Fruit fly (Drosophila melanogaster) whole organism, embryonic: ENCODE data around the gene rb.

Source experiments
- Abd-B ChIP-seq: fragments of 200-800 bp; sonication (Bioruptor generic); optimal IDR thresholded peaks from 2 replicates; lab custom pipeline; 2018; ENCODE audit warnings: missing biosample characterization, mild to moderate bottlenecking, missing genetic modification characterization, moderate library complexity
- CG10321 ChIP-seq: fragments of 200-800 bp; sonication (Bioruptor generic); IDR thresholded peaks from 2 replicates; pipeline ENCODE4 v1.3.6; 2022; ENCODE audit warnings: missing biosample characterization, missing genetic modification characterization
- CG11504 ChIP-seq: fragments of 200-800 bp; sonication (Bioruptor generic); optimal IDR thresholded peaks from 3 replicates; lab custom pipeline; 2019; ENCODE audit warnings: missing biosample characterization, mild to moderate bottlenecking, missing genetic modification characterization, moderate library complexity
- CG13894 ChIP-seq: fragments of 200-800 bp; sonication (Bioruptor generic); optimal IDR thresholded peaks from 3 replicates; lab custom pipeline; 2018; ENCODE audit warnings: missing biosample characterization, mild to moderate bottlenecking, missing genetic modification characterization, moderate library complexity
- CG1647 ChIP-seq: fragments of 200-800 bp; sonication (Bioruptor generic); optimal IDR thresholded peaks from 3 replicates; lab custom pipeline; 2016; ENCODE audit warnings: missing biosample characterization, missing genetic modification characterization
- CG17361 ChIP-seq: fragments of 200-800 bp; sonication (Bioruptor generic); IDR thresholded peaks from 3 replicates; pipeline ENCODE4 v1.3.6; 2022; ENCODE audit warnings: missing biosample characterization, missing genetic modification characterization
- CG17829 ChIP-seq: fragments of 200-800 bp; optimal IDR thresholded peaks from 2 replicates; lab custom pipeline; 2019; ENCODE audit warnings: missing biosample characterization, mild to moderate bottlenecking, missing genetic modification characterization, moderate library complexity
- CG18262 ChIP-seq: fragments of 200-800 bp; optimal IDR thresholded peaks from 3 replicates; lab custom pipeline; 2019; ENCODE audit warnings: missing biosample characterization, mild to moderate bottlenecking, missing genetic modification characterization, moderate library complexity
- CG3838 ChIP-seq: fragments of 200-800 bp; sonication (Bioruptor generic); optimal IDR thresholded peaks from 3 replicates; lab custom pipeline; 2016; ENCODE audit warnings: missing biosample characterization, missing genetic modification characterization
- CG43689 ChIP-seq: fragments of 200-800 bp; sonication (Bioruptor generic); IDR thresholded peaks from 2 replicates; pipeline ENCODE4 v1.3.6; 2022; ENCODE audit warnings: missing biosample characterization, missing genetic modification characterization
- CG5245 ChIP-seq: fragments of 200-800 bp; sonication (Bioruptor generic); optimal IDR thresholded peaks from 3 replicates; lab custom pipeline; 2016; ENCODE audit warnings: missing biosample characterization, missing genetic modification characterization
- CG6654 ChIP-seq: fragments of 200-800 bp; sonication (Bioruptor generic); optimal IDR thresholded peaks from 2 replicates; lab custom pipeline; 2017; ENCODE audit warnings: missing biosample characterization, mild to moderate bottlenecking, missing genetic modification characterization
- CG6813 ChIP-seq: fragments of 200-800 bp; sonication (Bioruptor generic); optimal IDR thresholded peaks from 2 replicates; lab custom pipeline; 2017; ENCODE audit warnings: missing biosample characterization, missing genetic modification characterization, mild to moderate bottlenecking, moderate library complexity, missing genetic modification reagents
- CG8290 ChIP-seq, 3 experiments: fragments of 200-800 bp; sonication (Bioruptor generic); optimal IDR thresholded peaks; 2 replicates each; lab custom pipeline; 2016 to 2019; ENCODE audit warnings: missing biosample characterization in 3 of 3, missing genetic modification characterization in 3 of 3, mild to moderate bottlenecking in 2 of 3, moderate library complexity in 1 of 3
- CG8388 ChIP-seq: fragments of 200-800 bp; sonication (Bioruptor generic); optimal IDR thresholded peaks from 2 replicates; lab custom pipeline; 2019; ENCODE audit warnings: missing biosample characterization, mild to moderate bottlenecking, missing genetic modification characterization, moderate library complexity
- CG9215 ChIP-seq: fragments of 200-800 bp; sonication (Bioruptor generic); IDR thresholded peaks from 2 replicates; pipeline ENCODE4 v1.3.6; 2022; ENCODE audit warnings: missing biosample characterization, missing genetic modification characterization
- CG9437 ChIP-seq: fragments of 200-800 bp; sonication (Bioruptor generic); optimal IDR thresholded peaks from 2 replicates; lab custom pipeline; 2018; ENCODE audit warnings: missing biosample characterization, mild to moderate bottlenecking, missing genetic modification characterization
- CTCF ChIP-seq: fragments of 200-800 bp; sonication (Bioruptor generic); optimal IDR thresholded peaks from 2 replicates; lab custom pipeline; 2017; ENCODE audit warnings: missing biosample characterization, mild to moderate bottlenecking, missing genetic modification characterization, moderate library complexity
- Chrac-16 ChIP-seq: fragments of 200-800 bp; sonication (Bioruptor generic); optimal IDR thresholded peaks from 3 replicates; lab custom pipeline; 2016; ENCODE audit warnings: missing biosample characterization, missing genetic modification characterization
- Dll ChIP-seq: fragments of 200-800 bp; sonication (Bioruptor generic); IDR thresholded peaks from 4 replicates; pipeline ENCODE4 v1.3.6; 2022; ENCODE audit warnings: missing biosample characterization, missing genetic modification characterization; ENCODE audit not compliant: partially characterized antibody
- Ets97D ChIP-seq: fragments of 200-800 bp; sonication (Bioruptor generic); optimal IDR thresholded peaks from 3 replicates; lab custom pipeline; 2016; ENCODE audit warnings: missing biosample characterization, missing genetic modification characterization
- Jarid2 ChIP-seq: fragments of 200-800 bp; sonication (Bioruptor generic); optimal IDR thresholded peaks from 3 replicates; lab custom pipeline; 2017; ENCODE audit warnings: mild to moderate bottlenecking, missing biosample characterization, missing genetic modification reagents, missing genetic modification characterization
- Oaz ChIP-seq: fragments of 200-800 bp; sonication (Bioruptor generic); IDR thresholded peaks from 2 replicates; pipeline ENCODE4 v1.3.6; 2022; ENCODE audit warnings: missing biosample characterization, missing genetic modification characterization
- Oli ChIP-seq: fragments of 200-800 bp; sonication (Bioruptor generic); optimal IDR thresholded peaks from 2 replicates; lab custom pipeline; 2018; ENCODE audit warnings: missing biosample characterization, mild to moderate bottlenecking, missing genetic modification characterization, moderate library complexity
- Optix ChIP-seq: fragments of 200-800 bp; sonication (Bioruptor generic); IDR thresholded peaks from 3 replicates; pipeline ENCODE4 v1.3.6; 2022; ENCODE audit warnings: missing biosample characterization, missing genetic modification characterization
- Sox102F ChIP-seq: fragments of 200-800 bp; sonication (Bioruptor generic); optimal IDR thresholded peaks from 2 replicates; lab custom pipeline; 2018; ENCODE audit warnings: missing biosample characterization, mild to moderate bottlenecking, missing genetic modification characterization, moderate library complexity
- Spps ChIP-seq: fragments of 200-800 bp; sonication (Bioruptor generic); optimal IDR thresholded peaks from 2 replicates; lab custom pipeline; 2018; ENCODE audit warnings: missing biosample characterization, mild to moderate bottlenecking, missing genetic modification characterization
- Xbp1 ChIP-seq: fragments of 200-800 bp; sonication (Bioruptor generic); optimal IDR thresholded peaks from 3 replicates; lab custom pipeline; 2016; ENCODE audit warnings: missing biosample characterization, mild to moderate bottlenecking, missing genetic modification characterization
- bigmax ChIP-seq: fragments of 200-800 bp; sonication (Bioruptor generic); optimal IDR thresholded peaks from 2 replicates; lab custom pipeline; 2018; ENCODE audit warnings: missing biosample characterization, mild to moderate bottlenecking, missing genetic modification characterization
- caup ChIP-seq: fragments of 200-800 bp; sonication (Bioruptor generic); optimal IDR thresholded peaks from 3 replicates; lab custom pipeline; 2017; ENCODE audit warnings: missing biosample characterization, mild to moderate bottlenecking, missing genetic modification characterization, moderate library complexity; ENCODE audit not compliant: severe bottlenecking
- cg ChIP-seq: fragments of 200-800 bp; sonication (Bioruptor generic); optimal IDR thresholded peaks from 3 replicates; lab custom pipeline; 2019; ENCODE audit warnings: missing biosample characterization, mild to moderate bottlenecking, missing genetic modification characterization, moderate library complexity
- chinmo ChIP-seq: fragments of 200-800 bp; sonication (Bioruptor generic); IDR thresholded peaks from 4 replicates; pipeline ENCODE4 v1.3.6; 2022; ENCODE audit warnings: missing biosample characterization, missing genetic modification characterization; ENCODE audit not compliant: partially characterized antibody
- chn ChIP-seq: fragments of 200-800 bp; sonication (Bioruptor generic); optimal IDR thresholded peaks from 2 replicates; lab custom pipeline; 2016; ENCODE audit warnings: missing biosample characterization, missing genetic modification characterization
- crol ChIP-seq: fragments of 200-800 bp; sonication (Bioruptor generic); IDR thresholded peaks from 2 replicates; pipeline ENCODE4 v1.3.6; 2022; ENCODE audit warnings: missing biosample characterization, missing genetic modification characterization
- emc ChIP-seq: fragments of 200-800 bp; sonication (Bioruptor generic); optimal IDR thresholded peaks from 2 replicates; lab custom pipeline; 2016; ENCODE audit warnings: missing biosample characterization, missing genetic modification characterization
- eve ChIP-seq, 2 experiments: fragments of >200 bp; optimal IDR thresholded peaks; 2 replicates each; lab custom pipeline; 2017; ENCODE audit warnings: missing biosample characterization in 2 of 2, missing genetic modification characterization in 2 of 2
- ewg ChIP-seq: fragments of 200-800 bp; sonication (Bioruptor generic); optimal IDR thresholded peaks from 3 replicates; lab custom pipeline; 2017; ENCODE audit warnings: mild to moderate bottlenecking, missing biosample characterization, missing genetic modification reagents, missing genetic modification characterization
- gem ChIP-seq: fragments of 200-800 bp; sonication (Bioruptor generic); optimal IDR thresholded peaks from 2 replicates; lab custom pipeline; 2019; ENCODE audit warnings: missing biosample characterization, mild to moderate bottlenecking, missing genetic modification characterization, moderate library complexity
- kay ChIP-seq: fragments of 200-800 bp; sonication (Bioruptor generic); optimal IDR thresholded peaks from 2 replicates; lab custom pipeline; 2016; ENCODE audit warnings: missing biosample characterization, missing genetic modification characterization
- nau ChIP-seq: fragments of 200-800 bp; sonication (Bioruptor generic); optimal IDR thresholded peaks from 3 replicates; lab custom pipeline; 2017; ENCODE audit warnings: missing biosample characterization, mild to moderate bottlenecking, missing genetic modification characterization, missing genetic modification reagents
- nmo ChIP-seq: fragments of 200-800 bp; sonication (Bioruptor generic); optimal IDR thresholded peaks from 2 replicates; lab custom pipeline; 2018; ENCODE audit warnings: missing biosample characterization, mild to moderate bottlenecking, missing genetic modification characterization, moderate library complexity
- pan ChIP-seq, 4 experiments: fragments of >200 bp in 3 of 4; fragments of 200-800 bp in 1 of 4; sonication (Bioruptor generic) in 1 of 4; optimal IDR thresholded peaks in 3 of 4; IDR thresholded peaks in 1 of 4; 2 replicates each; pipeline versions ENCODE4 v1.3.6 to Lab custom; 2017 to 2022; ENCODE audit warnings: missing biosample characterization in 2 of 4, missing genetic modification characterization in 2 of 4, mixed read lengths in 1 of 4
- psq ChIP-seq: fragments of 200-800 bp; sonication (Bioruptor generic); optimal IDR thresholded peaks from 2 replicates; lab custom pipeline; 2017; ENCODE audit warnings: missing biosample characterization, missing genetic modification characterization
- schlank ChIP-seq: fragments of 200-800 bp; sonication (Bioruptor generic); optimal IDR thresholded peaks from 2 replicates; lab custom pipeline; 2018; ENCODE audit warnings: missing biosample characterization, mild to moderate bottlenecking, missing genetic modification characterization
- sens ChIP-seq: fragments of 200-800 bp; sonication (Bioruptor generic); peaks from one replicate; lab custom pipeline; 2016; ENCODE audit warnings: missing biosample characterization, missing genetic modification characterization
- seq ChIP-seq: fragments of 200-800 bp; sonication (Bioruptor generic); IDR thresholded peaks from 2 replicates; pipeline ENCODE4 v1.3.6; 2022; ENCODE audit warnings: missing biosample characterization, missing genetic modification characterization
- sna ChIP-seq: fragments of 200-800 bp; sonication (Bioruptor generic); IDR thresholded peaks from 2 replicates; pipeline ENCODE4 v1.3.6; 2022; ENCODE audit warnings: missing biosample characterization, missing genetic modification characterization; ENCODE audit not compliant: partially characterized antibody
- so ChIP-seq: fragments of 200-800 bp; sonication (Bioruptor generic); IDR thresholded peaks from 3 replicates; pipeline ENCODE4 v1.3.6; 2022; ENCODE audit warnings: missing biosample characterization, missing genetic modification characterization
- stwl ChIP-seq: fragments of 200-800 bp; sonication (Bioruptor generic); optimal IDR thresholded peaks from 3 replicates; lab custom pipeline; 2018; ENCODE audit warnings: missing biosample characterization, mild to moderate bottlenecking, missing genetic modification characterization, moderate library complexity

rb gene

dm6 chrX:4493192-4493900, 47.1 kb downstream of the rb start:
- peak; percentile 26 for TF ChIP-seq nmo (GFP tag; lab: Kevin White, UChicago)
- no peak for TF ChIP-seq kay (GFP tag; lab: Kevin White, UChicago)
- peak; percentile 21 for TF ChIP-seq CG18262 (tag; lab: Kevin White, UChicago)
- TF ChIP-seq sna = 0 out of 2 replicates have a peak, but pooled peaks have one; percentile 11
- TF ChIP-seq Jarid2 (GFP tag; lab: Kevin White, UChicago) = no peak
- TF ChIP-seq pan (optimal IDR thresholded peaks at IDR 0.05; lab: Kevin White, UChicago) = no peak
- TF ChIP-seq pan (GFP tag; optimal IDR thresholded peaks at IDR 0.05 in 1 of 2, IDR thresholded peaks at IDR 0.05 in 1 of 2) = no peak
- peak; percentile 92 for TF ChIP-seq crol (GFP tag; lab: Robert Waterston, UW)
- no peak for TF ChIP-seq chinmo (GFP tag; lab: Robert Waterston, UW)
- TF ChIP-seq Spps (tag; lab: Kevin White, UChicago) = no peak
- TF ChIP-seq Optix (GFP tag; lab: Robert Waterston, UW) = no peak
- no peak for TF ChIP-seq CG8388 (GFP tag; lab: Kevin White, UChicago)
- no peak for TF ChIP-seq nau (GFP tag; lab: Kevin White, UChicago)
- 0 out of 4 replicates have a peak, but pooled peaks have one; percentile 20 for TF ChIP-seq Dll
- TF ChIP-seq Oaz = no peak
- TF ChIP-seq CG17829 (tag; lab: Kevin White, UChicago) = no peak
- peak; percentile 55 for TF ChIP-seq sens (GFP tag; lab: Kevin White, UChicago)
- peak; percentile 7 for TF ChIP-seq Abd-B (GFP tag; lab: Kevin White, UChicago)
- TF ChIP-seq CG6654 (GFP tag; lab: Kevin White, UChicago) = no peak
- TF ChIP-seq CG8290 (GFP tag; optimal IDR thresholded peaks at IDR 0.05; lab: Kevin White, UChicago) = no peak
- no peak for TF ChIP-seq CG8290 (tag; optimal IDR thresholded peaks at IDR 0.05; lab: Kevin White, UChicago)
- TF ChIP-seq ewg (GFP tag; lab: Kevin White, UChicago) = no peak
- TF ChIP-seq caup (GFP tag; lab: Kevin White, UChicago) = no peak
- no peak for TF ChIP-seq psq (GFP tag; lab: Kevin White, UChicago)
- TF ChIP-seq cg (GFP tag; lab: Kevin White, UChicago) = no peak
- TF ChIP-seq Ets97D (GFP tag; lab: Kevin White, UChicago) = no peak
- TF ChIP-seq eve (GFP tag; optimal IDR thresholded peaks at IDR 0.05; lab: Kevin White, UChicago) = no peak
- TF ChIP-seq schlank (tag; lab: Kevin White, UChicago) = no peak
- TF ChIP-seq so (GFP tag; lab: Robert Waterston, UW) = no peak
- no peak for TF ChIP-seq chn (GFP tag; lab: Kevin White, UChicago)
- no peak for TF ChIP-seq CG1647
- TF ChIP-seq CG3838 = no peak
- TF ChIP-seq CG9215 (GFP tag; lab: Robert Waterston, UW) = no peak
- TF ChIP-seq gem (tag; lab: Kevin White, UChicago) = peak; percentile 14
- TF ChIP-seq bigmax (GFP tag; lab: Kevin White, UChicago) = no peak
- no peak for TF ChIP-seq Xbp1 (GFP tag; lab: Kevin White, UChicago)
- TF ChIP-seq Sox102F (GFP tag; lab: Kevin White, UChicago) = no peak
- no peak for TF ChIP-seq CG9437 (GFP tag; lab: Kevin White, UChicago)
- TF ChIP-seq seq (GFP tag; lab: Robert Waterston, UW) = no peak
- TF ChIP-seq CG6813 (GFP tag; lab: Kevin White, UChicago) = no peak
- TF ChIP-seq CTCF (GFP tag; lab: Kevin White, UChicago) = no peak
- no peak for TF ChIP-seq CG43689
- no peak for TF ChIP-seq CG10321 (GFP tag; lab: Robert Waterston, UW)
- TF ChIP-seq Chrac-16 (GFP tag; lab: Kevin White, UChicago) = no peak
- peak; percentile 10 for TF ChIP-seq Oli (tag; lab: Kevin White, UChicago)
- TF ChIP-seq CG5245 (GFP tag; lab: Kevin White, UChicago) = no peak
- TF ChIP-seq CG17361 (GFP tag; lab: Robert Waterston, UW) = 0 out of 3 replicates have a peak, but pooled peaks have one; percentile 22
- TF ChIP-seq CG11504 (tag; lab: Kevin White, UChicago) = peak; percentile 12
- peak; percentile 97 for TF ChIP-seq stwl (tag; lab: Kevin White, UChicago)
- TF ChIP-seq CG13894 (tag; lab: Kevin White, UChicago) = no peak
- no peak for TF ChIP-seq emc
